Fruit fly (Drosophila melanogaster): Measurements from ENCODE around the gene sev.

dm6 chrX:11109670-11110069 is 23.6 kb upstream of the sev start:
- TF ChIP-seq CG6276 (GFP tag; optimal IDR thresholded peaks at IDR 0.05) = no peak
- no peak for TF ChIP-seq Hr39 (GFP tag; optimal IDR thresholded peaks at IDR 0.05)
- no peak for TF ChIP-seq salr (GFP tag; optimal IDR thresholded peaks at IDR 0.05)

Measured in whole organism, prepupa.